Worm (Caenorhabditis elegans) whole organism, L4 larva: ENCODE data around the gene R09E10.2.
A peak's percentile ranks its signal among the peaks of the same experiment; 100 is the strongest.

Experiments
- D1046.2 ChIP-seq: fragments of 200-800 bp; sonication (Bioruptor generic); IDR thresholded peaks from 2 replicates; pipeline ENCODE4 v1.3.6; 2022; ENCODE audit warnings: missing genetic modification characterization, missing compliant biosample characterization
- T20F7.1 ChIP-seq: fragments of 200-800 bp; sonication (Bioruptor generic); optimal IDR thresholded peaks from 2 replicates; lab custom pipeline; 2018; ENCODE audit warnings: mild to moderate bottlenecking, missing genetic modification characterization, missing compliant biosample characterization
- Y5F2A.4 ChIP-seq: fragments of 200-800 bp; sonication (Bioruptor generic); optimal IDR thresholded peaks from 2 replicates; lab custom pipeline; 2018; ENCODE audit warnings: mild to moderate bottlenecking, missing genetic modification characterization, missing compliant biosample characterization
- ZK546.5 ChIP-seq, 2 experiments: sonication (generic microtip); optimal IDR thresholded peaks; 2 replicates each; lab custom pipeline; 2017; ENCODE audit warnings: missing biosample characterization in 2 of 2, missing genetic modification characterization in 2 of 2
- aha-1 ChIP-seq: fragments of 150-350 bp; peaks from one replicate; lab custom pipeline; 2014; ENCODE audit warnings: missing biosample characterization, missing genetic modification characterization
- ama-1 ChIP-seq: fragments of 150-350 bp; optimal IDR thresholded peaks from 2 replicates; lab custom pipeline; 2014; ENCODE audit warnings: inconsistent platforms, mixed read lengths
- ceh-20 ChIP-seq: fragments of 200-800 bp; sonication (Bioruptor generic); IDR thresholded peaks from 2 replicates; pipeline ENCODE4 v1.3.6; 2022; ENCODE audit warnings: missing genetic modification reagents, missing genetic modification characterization, missing compliant biosample characterization
- ceh-44 ChIP-seq: fragments of 200-800 bp; sonication (Bioruptor generic); IDR thresholded peaks from 2 replicates; pipeline ENCODE4 v1.3.6; 2022; ENCODE audit warnings: missing genetic modification reagents, missing genetic modification characterization, missing compliant biosample characterization
- ceh-82 ChIP-seq: sonication (generic microtip); optimal IDR thresholded peaks from 2 replicates; lab custom pipeline; 2017; ENCODE audit warnings: missing biosample characterization, missing genetic modification characterization
- daf-16 ChIP-seq, 3 experiments: sonication (generic microtip); optimal IDR thresholded peaks; 2 replicates each; lab custom pipeline; 2016 to 2017; ENCODE audit warnings: missing genetic modification characterization in 3 of 3, missing genetic modification reagents in 3 of 3, mild to moderate bottlenecking in 2 of 3, missing compliant biosample characterization in 2 of 3, missing biosample characterization in 1 of 3, moderate library complexity in 1 of 3
- daf-8 ChIP-seq: fragments of 200-800 bp; sonication (Bioruptor generic); IDR thresholded peaks from 2 replicates; pipeline ENCODE4 v1.3.6; 2022; ENCODE audit warnings: missing genetic modification characterization, missing compliant biosample characterization
- dmd-6 ChIP-seq: fragments of 200-800 bp; sonication (Bioruptor generic); IDR thresholded peaks from 2 replicates; pipeline ENCODE4 v1.3.6; 2022; ENCODE audit warnings: missing genetic modification reagents, missing genetic modification characterization, missing compliant biosample characterization
- duxl-1 ChIP-seq: sonication (generic microtip); optimal IDR thresholded peaks from 2 replicates; lab custom pipeline; 2016; ENCODE audit warnings: mild to moderate bottlenecking, missing genetic modification characterization, moderate library complexity, missing compliant biosample characterization; ENCODE audit not compliant: poor library complexity
- dve-1 ChIP-seq: sonication (generic microtip); optimal IDR thresholded peaks from 2 replicates; lab custom pipeline; 2017; ENCODE audit warnings: antibody characterized with exemption, mild to moderate bottlenecking, missing genetic modification characterization, missing compliant biosample characterization; ENCODE audit not compliant: insufficient read depth
- gei-8 ChIP-seq: fragments of 200-800 bp; sonication (Bioruptor generic); optimal IDR thresholded peaks from 2 replicates; lab custom pipeline; 2018; ENCODE audit warnings: mild to moderate bottlenecking, missing genetic modification characterization, missing compliant biosample characterization
- hif-1 ChIP-seq, 2 experiments: sonication (generic microtip); optimal IDR thresholded peaks; 2 replicates each; lab custom pipeline; 2016 to 2017; ENCODE audit warnings: missing compliant biosample characterization in 2 of 2, missing genetic modification characterization in 2 of 2, missing genetic modification reagents in 2 of 2, missing genotype in 2 of 2, mild to moderate bottlenecking in 1 of 2
- hlh-11 ChIP-seq: fragments of 200-800 bp; sonication (Bioruptor generic); optimal IDR thresholded peaks from 2 replicates; lab custom pipeline; 2018; ENCODE audit warnings: mild to moderate bottlenecking, missing genetic modification characterization, missing compliant biosample characterization
- hlh-30 ChIP-seq: sonication (generic microtip); optimal IDR thresholded peaks from 2 replicates; lab custom pipeline; 2017; ENCODE audit warnings: antibody characterized with exemption, mild to moderate bottlenecking, missing genetic modification characterization, missing compliant biosample characterization; ENCODE audit not compliant: insufficient read depth
- hmg-1.1 ChIP-seq: fragments of 200-800 bp; sonication (Bioruptor generic); IDR thresholded peaks from 2 replicates; pipeline ENCODE4 v1.3.6; 2022; ENCODE audit warnings: missing genetic modification reagents, missing genetic modification characterization, missing compliant biosample characterization
- lin-1 ChIP-seq: fragments of 200-800 bp; sonication (Bioruptor generic); IDR thresholded peaks from 2 replicates; pipeline ENCODE4 v1.3.6; 2022; ENCODE audit warnings: missing genetic modification reagents, missing genetic modification characterization, missing compliant biosample characterization
- lin-15B ChIP-seq: fragments of 150-350 bp; sonication (generic microtip); optimal IDR thresholded peaks from 3 replicates; lab custom pipeline; 2014; ENCODE audit warnings: missing biosample characterization, missing genetic modification characterization
- lin-38 ChIP-seq: fragments of 200-800 bp; sonication (Bioruptor generic); IDR thresholded peaks from 2 replicates; pipeline ENCODE4 v1.3.6; 2022; ENCODE audit warnings: missing genetic modification reagents, missing genetic modification characterization, missing compliant biosample characterization
- lir-3 ChIP-seq: sonication (generic microtip); optimal IDR thresholded peaks from 2 replicates; lab custom pipeline; 2016; ENCODE audit warnings: mild to moderate bottlenecking, missing genetic modification characterization, missing compliant biosample characterization
- lsy-2 ChIP-seq, 2 experiments: fragments of 150-350 bp in 1 of 2; sonication (generic microtip) in 1 of 2; optimal IDR thresholded peaks; 2 replicates each; lab custom pipeline; 2014 to 2017; ENCODE audit warnings: missing biosample characterization in 2 of 2, missing genetic modification characterization in 2 of 2
- madf-9 ChIP-seq: fragments of 200-800 bp; sonication (Bioruptor generic); conservative IDR thresholded peaks from 2 replicates; pipeline ENCODE4 v1.3.6; 2022; ENCODE audit warnings: missing genetic modification reagents, missing genetic modification characterization, missing compliant biosample characterization
- mdt-29 ChIP-seq: fragments of 200-800 bp; sonication (Bioruptor generic); IDR thresholded peaks from 2 replicates; pipeline ENCODE4 v1.3.6; 2022; ENCODE audit warnings: missing genetic modification reagents, missing genetic modification characterization, missing compliant biosample characterization
- mep-1 ChIP-seq: fragments of 150-350 bp; sonication (generic microtip); optimal IDR thresholded peaks from 3 replicates; lab custom pipeline; 2014; ENCODE audit warnings: missing biosample characterization, missing genetic modification characterization
- mes-2 ChIP-seq: sonication (generic microtip); optimal IDR thresholded peaks from 2 replicates; lab custom pipeline; 2016; ENCODE audit warnings: missing genotype, mild to moderate bottlenecking, missing genetic modification characterization, missing compliant biosample characterization; ENCODE audit not compliant: poor library complexity, severe bottlenecking
- mxl-3 ChIP-seq: fragments of 200-800 bp; sonication (Bioruptor generic); optimal IDR thresholded peaks from 2 replicates; lab custom pipeline; 2018; ENCODE audit warnings: mild to moderate bottlenecking, missing genetic modification characterization, missing compliant biosample characterization
- nhr-102 ChIP-seq: sonication (generic microtip); optimal IDR thresholded peaks from 2 replicates; lab custom pipeline; 2016; ENCODE audit warnings: mild to moderate bottlenecking, missing genetic modification characterization, moderate library complexity, missing compliant biosample characterization
- nhr-11 ChIP-seq: fragments of 150-350 bp; optimal IDR thresholded peaks from 2 replicates; lab custom pipeline; 2014; ENCODE audit warnings: missing biosample characterization, missing genetic modification characterization
- nhr-237 ChIP-seq: sonication (generic microtip); optimal IDR thresholded peaks from 2 replicates; lab custom pipeline; 2017; ENCODE audit warnings: missing biosample characterization, missing genetic modification characterization
- nhr-28 ChIP-seq: fragments of 150-350 bp; optimal IDR thresholded peaks from 2 replicates; lab custom pipeline; 2014; ENCODE audit warnings: missing biosample characterization, missing genetic modification characterization
- nhr-76 ChIP-seq: fragments of 150-350 bp; optimal IDR thresholded peaks from 2 replicates; lab custom pipeline; 2014; ENCODE audit warnings: missing biosample characterization, missing genetic modification characterization
- nhr-77 ChIP-seq: fragments of 150-350 bp; optimal IDR thresholded peaks from 2 replicates; lab custom pipeline; 2014; ENCODE audit warnings: missing biosample characterization, missing genetic modification characterization
- pha-4 ChIP-seq, 2 experiments: fragments of 150-350 bp in 1 of 2; fragments of 200-800 bp in 1 of 2; sonication (Bioruptor generic) in 1 of 2; IDR thresholded peaks in 1 of 2; optimal IDR thresholded peaks in 1 of 2; 2 replicates each; pipeline versions ENCODE4 v1.3.6 to Lab custom; 2014 to 2022; ENCODE audit warnings: missing genetic modification characterization in 2 of 2, missing genetic modification reagents in 2 of 2, missing biosample characterization in 1 of 2, missing compliant biosample characterization in 1 of 2
- php-3 ChIP-seq: fragments of 200-800 bp; sonication (Bioruptor generic); IDR thresholded peaks from 2 replicates; pipeline ENCODE4 v1.3.6; 2022; ENCODE audit warnings: missing genetic modification reagents, missing genetic modification characterization, missing compliant biosample characterization
- pqm-1 ChIP-seq: sonication (generic microtip); optimal IDR thresholded peaks from 2 replicates; lab custom pipeline; 2017; ENCODE audit warnings: missing biosample characterization, missing genetic modification characterization
- saeg-2 ChIP-seq: fragments of 200-800 bp; sonication (Bioruptor generic); IDR thresholded peaks from 2 replicates; pipeline ENCODE4 v1.3.6; 2022; ENCODE audit warnings: missing genetic modification reagents, missing genetic modification characterization, missing compliant biosample characterization
- sdz-12 ChIP-seq: fragments of 200-800 bp; sonication (Bioruptor generic); optimal IDR thresholded peaks from 2 replicates; lab custom pipeline; 2018; ENCODE audit warnings: mild to moderate bottlenecking, missing genetic modification characterization, missing compliant biosample characterization
- snpc-1.2 ChIP-seq: fragments of 200-800 bp; sonication (Bioruptor generic); IDR thresholded peaks from 2 replicates; pipeline ENCODE4 v1.3.6; 2022; ENCODE audit warnings: missing genetic modification reagents, missing genetic modification characterization, missing compliant biosample characterization
- unc-130 ChIP-seq: sonication (generic microtip); optimal IDR thresholded peaks from 2 replicates; lab custom pipeline; 2016; ENCODE audit warnings: missing genetic modification reagents, missing genetic modification characterization, missing compliant biosample characterization
- vab-7 ChIP-seq: fragments of 200-800 bp; sonication (Bioruptor generic); IDR thresholded peaks from 2 replicates; pipeline ENCODE4 v1.3.6; 2022; ENCODE audit warnings: missing genetic modification reagents, missing genetic modification characterization, missing compliant biosample characterization
- ztf-11 ChIP-seq: fragments of 150-350 bp; optimal IDR thresholded peaks from 2 replicates; lab custom pipeline; 2014; ENCODE audit warnings: missing biosample characterization, missing genetic modification characterization

R09E10.2 gene

ce11 chrIV:10339701-10340100 is 21.6 kb upstream of the R09E10.2 start:
- TF ChIP-seq lir-3 (tag; lab: Kevin White, UChicago), result no peak
- peak; percentile 9 for TF ChIP-seq nhr-11 (tag; lab: Kevin White, UChicago)

DNA sequence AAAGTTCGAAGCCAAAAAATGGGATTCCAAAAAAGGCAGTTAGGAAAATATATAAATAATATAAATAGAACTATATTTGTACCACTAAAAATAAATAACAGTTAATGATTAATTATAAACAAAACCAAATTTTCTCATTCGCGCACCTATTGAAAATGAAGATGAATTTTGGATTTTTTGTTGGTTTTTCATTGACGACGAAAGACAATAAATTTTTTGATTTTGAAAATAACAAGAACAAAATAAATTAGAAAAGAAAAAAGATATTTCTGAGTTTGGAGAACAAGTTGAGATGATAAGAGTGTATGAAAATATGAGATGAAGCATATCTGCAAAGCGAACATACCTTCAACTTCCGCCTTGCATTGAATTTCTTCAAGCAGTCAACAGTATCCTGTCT is 19.2 kb upstream of the R09E10.2 start:
- TF ChIP-seq Y5F2A.4 (GFP tag; lab: Kevin White, UChicago) (no peak), hlh-11 (no peak), aha-1 (tag; lab: Kevin White, UChicago) (peak; percentile 92), ztf-11 (no peak), ama-1 (lab: Kevin White, UChicago) (no peak)

ce11 chrIV:10331882-10332281 is 13.8 kb upstream of the R09E10.2 start:
- TF ChIP-seq nhr-237 (tag; lab: Kevin White, UChicago), result no peak
- no peak for TF ChIP-seq ceh-44 (GFP tag; lab: Robert Waterston, UW)
- TF ChIP-seq hlh-11, result peak; percentile 78
- peak; percentile 70 for TF ChIP-seq dve-1 (tag; lab: Kevin White, UChicago)
- no peak for TF ChIP-seq lin-38
- peak; percentile 78 for TF ChIP-seq nhr-77 (tag; lab: Kevin White, UChicago)
- TF ChIP-seq php-3 (GFP tag; lab: Robert Waterston, UW), result peak; percentile 81
- peak in 1 of 2 experiments; percentile 23 for TF ChIP-seq lsy-2 (tag; optimal IDR thresholded peaks at IDR 0.05; lab: Kevin White, UChicago)
- TF ChIP-seq duxl-1 (tag; lab: Kevin White, UChicago), result no peak
- TF ChIP-seq pqm-1 (tag; lab: Kevin White, UChicago), result peak; percentile 18
- TF ChIP-seq nhr-76, result no peak
- peak; percentile 26 for TF ChIP-seq hlh-30 (tag; lab: Kevin White, UChicago)
- peak; percentile 72; the same call in 1 of the 2 replicates for TF ChIP-seq lin-1 (GFP tag; lab: Robert Waterston, UW)
- no peak for TF ChIP-seq T20F7.1 (GFP tag; lab: Kevin White, UChicago)
- TF ChIP-seq dmd-6, result peak; percentile 75
- peak; percentile 21; the same call in 1 of the 2 replicates for TF ChIP-seq ceh-20 (GFP tag; lab: Robert Waterston, UW)
- peak; percentile 16 for TF ChIP-seq mes-2 (tag; lab: Kevin White, UChicago)
- peak; percentile 18 for TF ChIP-seq mxl-3 (GFP tag; lab: Kevin White, UChicago)
- no peak for TF ChIP-seq lin-15B (tag; lab: Kevin White, UChicago)
- TF ChIP-seq daf-16 (GFP tag; optimal IDR thresholded peaks at IDR 0.05; lab: Kevin White, UChicago), result no peak
- peak; percentile 85 for TF ChIP-seq daf-16 (tag; optimal IDR thresholded peaks at IDR 0.05; lab: Kevin White, UChicago)
- TF ChIP-seq sdz-12 (GFP tag; lab: Kevin White, UChicago), result no peak
- TF ChIP-seq vab-7 (GFP tag; lab: Robert Waterston, UW), result no peak
- TF ChIP-seq nhr-28 (tag; lab: Kevin White, UChicago), result peak; percentile 69
- 0 out of 2 replicates have a peak, but pooled peaks have one; percentile 9 for TF ChIP-seq pha-4 (GFP tag; IDR thresholded peaks at IDR 0.05; lab: Robert Waterston, UW)
- TF ChIP-seq pha-4 (tag; optimal IDR thresholded peaks at IDR 0.05; lab: Kevin White, UChicago), result no peak
- TF ChIP-seq ZK546.5 (tag; optimal IDR thresholded peaks at IDR 0.05; lab: Kevin White, UChicago), result no peak

- peak; percentile 23 for TF ChIP-seq mep-1
- no peak for TF ChIP-seq mdt-29 (GFP tag; lab: Robert Waterston, UW)
- 0 out of 2 replicates have a peak, but pooled peaks have one; percentile 23 for TF ChIP-seq saeg-2 (GFP tag; lab: Robert Waterston, UW)
- peak; percentile 11 for TF ChIP-seq mes-2 (tag; lab: Kevin White, UChicago)
- TF ChIP-seq unc-130 (GFP tag; lab: Kevin White, UChicago), result no peak
- peak; percentile 14 for TF ChIP-seq nhr-102 (tag; lab: Kevin White, UChicago)
- TF ChIP-seq madf-9 (GFP tag; lab: Robert Waterston, UW), result no peak
- peak; percentile 61 for TF ChIP-seq dve-1 (tag; lab: Kevin White, UChicago)
- TF ChIP-seq daf-8 (GFP tag; lab: Robert Waterston, UW), result no peak
- 0 out of 2 replicates have a peak, but pooled peaks have one; percentile 50 for TF ChIP-seq D1046.2 (GFP tag; lab: Robert Waterston, UW)
- TF ChIP-seq gei-8 (GFP tag; lab: Kevin White, UChicago), result no peak
- TF ChIP-seq hif-1 (tag; optimal IDR thresholded peaks at IDR 0.05; lab: Kevin White, UChicago), result no peak
- no peak for TF ChIP-seq ztf-11
- no peak for TF ChIP-seq ceh-82 (tag; lab: Kevin White, UChicago)
- TF ChIP-seq ceh-20 (GFP tag; lab: Robert Waterston, UW), result no peak
- TF ChIP-seq hmg-1.1 (GFP tag; lab: Robert Waterston, UW), result peak; percentile 50; the same call in 1 of the 2 replicates
- peak; percentile 42; the same call in 1 of the 2 replicates for TF ChIP-seq snpc-1.2 (GFP tag; lab: Robert Waterston, UW)
Observed at ce11 chrIV:10330962-10331361, 12.9 kb upstream of the R09E10.2 start.
